Worm (Caenorhabditis elegans): ENCODE data around the gene Y110A2AL.10.

DNA sequence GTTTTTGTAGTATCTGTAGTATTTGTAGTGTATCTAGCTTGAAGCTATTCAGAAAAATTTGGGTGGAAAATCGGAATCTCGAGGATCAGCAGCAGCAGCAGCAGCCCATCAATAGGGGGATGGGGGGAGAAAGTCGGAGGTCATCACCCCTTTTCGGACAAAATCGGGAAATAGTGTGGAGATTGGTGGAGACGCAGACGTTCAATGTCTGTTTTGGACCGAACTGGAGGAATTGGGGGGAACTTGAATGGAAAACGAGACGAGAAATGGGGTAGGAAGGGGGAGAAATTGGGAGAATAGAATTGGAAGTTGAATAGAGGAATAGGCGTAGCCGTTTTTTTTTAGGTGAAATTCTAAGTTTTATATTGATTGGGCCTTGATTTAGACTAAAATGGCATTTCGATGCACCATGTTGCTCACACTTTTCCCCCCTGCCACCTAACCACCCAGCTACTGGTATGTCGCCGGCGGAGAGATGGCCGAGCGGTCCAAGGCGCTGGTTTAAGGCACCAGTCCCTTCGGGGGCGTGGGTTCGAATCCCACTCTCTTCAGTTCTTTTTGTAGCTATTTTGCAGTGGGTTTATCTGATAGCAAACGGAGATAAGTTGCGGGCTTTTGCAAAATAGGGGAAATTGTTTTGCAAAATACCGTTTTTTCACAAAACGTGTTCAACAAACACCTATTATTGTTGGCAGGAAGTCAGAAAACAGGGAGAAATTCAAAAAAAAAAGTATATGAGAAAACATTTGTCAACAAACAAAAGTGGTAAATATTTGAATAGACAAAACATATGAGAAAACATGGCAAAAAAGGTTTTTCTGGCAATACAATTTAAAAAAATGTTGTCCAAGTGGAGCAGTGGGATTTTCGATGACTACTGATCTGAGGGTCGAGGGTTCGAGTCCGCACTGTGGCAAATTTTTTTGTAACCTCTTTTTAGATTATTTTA, 11.6 kb downstream of the Y110A2AL.10 start:
- TF ChIP-seq lim-6 (tag; optimal IDR thresholded peaks at IDR 0.05): no peak
- no peak for TF ChIP-seq sdc-2 (tag; optimal IDR thresholded peaks at IDR 0.05)
- no peak for TF ChIP-seq npax-4 (tag; optimal IDR thresholded peaks at IDR 0.05)
- TF ChIP-seq tbx-2 (tag; optimal IDR thresholded peaks at IDR 0.05): no peak
- no peak for TF ChIP-seq rnt-1 (tag; optimal IDR thresholded peaks at IDR 0.05)
- no peak for TF ChIP-seq F13H6.1 (tag; optimal IDR thresholded peaks at IDR 0.05)
- TF ChIP-seq hlh-30 (tag; optimal IDR thresholded peaks at IDR 0.05; ENCODE audit: insufficient read depth): no peak
- TF ChIP-seq nfya-1 (tag; optimal IDR thresholded peaks at IDR 0.05): no peak
